Worm (Caenorhabditis elegans): ENCODE data around the gene pdf-1.

The pdf-1 gene

ce11 chrIII:6958674-6959241 is 46.5 kb upstream of the pdf-1 start (continued):
- TF ChIP-seq dmd-6 (GFP tag; IDR thresholded peaks at IDR 0.05) (no peak), lin-13 (GFP tag; optimal IDR thresholded peaks at IDR 0.05) (peak; percentile 3), zfp-2 (tag; optimal IDR thresholded peaks at IDR 0.05) (no peak), daf-8 (GFP tag; IDR thresholded peaks at IDR 0.05) (no peak), mdl-1 (tag; optimal IDR thresholded peaks at IDR 0.05) (no peak), lin-15B (tag; optimal IDR thresholded peaks at IDR 0.05) (no peak), dmd-9 (GFP tag; IDR thresholded peaks at IDR 0.05) (no peak), T26A8.4 (GFP tag; IDR thresholded peaks at IDR 0.05) (0 out of 2 replicates have a peak, but pooled peaks have one; percentile 6), nhr-42 (GFP tag; IDR thresholded peaks at IDR 0.05) (no peak), Y75B8A.6 (GFP tag; IDR thresholded peaks at IDR 0.05) (0 out of 2 replicates have a peak, but pooled peaks have one; percentile 28), D1046.2 (GFP tag; IDR thresholded peaks at IDR 0.05) (no peak), dpl-1 (GFP tag; optimal IDR thresholded peaks at IDR 0.05) (no peak), egl-27 (tag; optimal IDR thresholded peaks at IDR 0.05) (no peak), zag-1 (tag; optimal IDR thresholded peaks at IDR 0.05) (no peak), T20F7.1 (GFP tag; optimal IDR thresholded peaks at IDR 0.05) (no peak), F49E8.2 (tag; optimal IDR thresholded peaks at IDR 0.05; ENCODE audit: borderline replicate concordance) (peak; percentile 43), zip-2 (tag; optimal IDR thresholded peaks at IDR 0.05) (no peak), spr-1 (tag; optimal IDR thresholded peaks at IDR 0.05) (no peak), aha-1 (tag) (peak; percentile 9), php-3 (GFP tag; IDR thresholded peaks at IDR 0.05) (no peak), pqm-1 (tag; optimal IDR thresholded peaks at IDR 0.05) (no peak), ceh-44 (GFP tag; IDR thresholded peaks at IDR 0.05) (no peak), F26F4.8 (GFP tag; conservative IDR thresholded peaks at IDR 0.05) (no peak), mxl-2 (GFP tag; conservative IDR thresholded peaks at IDR 0.05) (no peak), lin-1 (GFP tag; IDR thresholded peaks at IDR 0.05) (no peak), zfp-3 (GFP tag; conservative IDR thresholded peaks at IDR 0.05) (no peak), tag-97 (GFP tag; IDR thresholded peaks at IDR 0.05) (no peak), snpc-4 (tag; optimal IDR thresholded peaks at IDR 0.05) (no peak), mdt-29 (GFP tag; IDR thresholded peaks at IDR 0.05) (no peak), set-16 (GFP tag; IDR thresholded peaks at IDR 0.05) (no peak), dve-1 (tag; optimal IDR thresholded peaks at IDR 0.05; ENCODE audit: insufficient read depth) (no peak), nhr-41 (GFP tag; IDR thresholded peaks at IDR 0.05) (no peak), skn-1 (tag; optimal IDR thresholded peaks at IDR 0.05) (no peak), unc-62 (GFP tag; optimal IDR thresholded peaks at IDR 0.05 in 1 of 2) (no peak), unc-62 (tag; optimal IDR thresholded peaks at IDR 0.05) (no peak), aly-2 (tag; optimal IDR thresholded peaks at IDR 0.05) (no peak), ztf-7 (tag; optimal IDR thresholded peaks at IDR 0.05) (no peak), mep-1 (tag; optimal IDR thresholded peaks at IDR 0.05) (peak; percentile 37), pha-4 (GFP tag; IDR thresholded peaks at IDR 0.05) (peak; percentile 53; the same call in 1 of the 2 replicates), pha-4 (tag; optimal IDR thresholded peaks at IDR 0.05) (no peak), F37D6.2 (tag; optimal IDR thresholded peaks at IDR 0.05) (no peak), vab-7 (GFP tag; IDR thresholded peaks at IDR 0.05) (no peak), lsy-2 (tag; optimal IDR thresholded peaks at IDR 0.05) (peak in 1 of 2 experiments; percentile 1), fos-1 (tag; optimal IDR thresholded peaks at IDR 0.05) (no peak), F44E2.7 (GFP tag; IDR thresholded peaks at IDR 0.05) (no peak), nhr-48 (tag; optimal IDR thresholded peaks at IDR 0.05) (no peak), sdz-12 (GFP tag; optimal IDR thresholded peaks at IDR 0.05) (no peak), daf-12 (tag; optimal IDR thresholded peaks at IDR 0.05) (no peak), ztf-11 (tag; optimal IDR thresholded peaks at IDR 0.05) (no peak), tra-1 (GFP tag; IDR thresholded peaks at IDR 0.05) (no peak), cey-2 (tag; optimal IDR thresholded peaks at IDR 0.05; ENCODE audit: borderline replicate concordance, insufficient read depth) (no peak), lir-3 (tag; optimal IDR thresholded peaks at IDR 0.05) (no peak), unc-39 (tag; optimal IDR thresholded peaks at IDR 0.05) (no peak)

Data from whole organism, L4 larva.